Fruit fly (Drosophila melanogaster) whole organism, embryonic: ENCODE data around the gene Hpd.

Experiments
- B-H2 ChIP-seq: fragments of 200-800 bp; sonication (Bioruptor generic); optimal IDR thresholded peaks from 2 replicates; lab custom pipeline; 2018; ENCODE audit warnings: missing biosample characterization, mild to moderate bottlenecking, missing genetic modification characterization
- CG10147 ChIP-seq: fragments of 200-800 bp; sonication (Bioruptor generic); optimal IDR thresholded peaks from 2 replicates; lab custom pipeline; 2019; ENCODE audit warnings: missing biosample characterization, mild to moderate bottlenecking, missing genetic modification characterization, moderate library complexity
- CG12391 ChIP-seq: fragments of 200-800 bp; sonication (Bioruptor generic); optimal IDR thresholded peaks from 3 replicates; lab custom pipeline; 2018; ENCODE audit warnings: missing biosample characterization, mild to moderate bottlenecking, missing genetic modification characterization, moderate library complexity
- CG15479 ChIP-seq: fragments of 200-800 bp; sonication (Bioruptor generic); optimal IDR thresholded peaks from 3 replicates; lab custom pipeline; 2019; ENCODE audit warnings: missing biosample characterization, mild to moderate bottlenecking, missing genetic modification characterization, moderate library complexity
- CG1603 ChIP-seq: fragments of 200-800 bp; sonication (Bioruptor generic); optimal IDR thresholded peaks from 2 replicates; lab custom pipeline; 2019; ENCODE audit warnings: missing biosample characterization, mild to moderate bottlenecking, missing genetic modification characterization, moderate library complexity
- CG1647 ChIP-seq: fragments of 200-800 bp; sonication (Bioruptor generic); optimal IDR thresholded peaks from 3 replicates; lab custom pipeline; 2016; ENCODE audit warnings: missing biosample characterization, missing genetic modification characterization
- CG18011 ChIP-seq: fragments of 200-800 bp; sonication (Bioruptor generic); optimal IDR thresholded peaks from 2 replicates; lab custom pipeline; 2017; ENCODE audit warnings: missing biosample characterization, missing genetic modification characterization, mild to moderate bottlenecking, moderate library complexity, missing genotype
- CG18619 ChIP-seq: fragments of 200-800 bp; sonication (Bioruptor generic); optimal IDR thresholded peaks from 3 replicates; lab custom pipeline; 2017; ENCODE audit warnings: missing biosample characterization, mild to moderate bottlenecking, missing genetic modification characterization
- CG2116 ChIP-seq: fragments of 200-800 bp; sonication (Bioruptor generic); optimal IDR thresholded peaks from 3 replicates; lab custom pipeline; 2018; ENCODE audit warnings: missing biosample characterization, mild to moderate bottlenecking, missing genetic modification characterization
- CG2120 ChIP-seq: fragments of 200-800 bp; sonication (Bioruptor generic); optimal IDR thresholded peaks from 3 replicates; lab custom pipeline; 2016; ENCODE audit warnings: missing biosample characterization, missing genetic modification characterization
- CG2129 ChIP-seq: fragments of 200-800 bp; sonication (Bioruptor generic); IDR thresholded peaks from 2 replicates; pipeline ENCODE4 v1.3.6; 2022; ENCODE audit warnings: missing biosample characterization, missing genetic modification characterization; ENCODE audit not compliant: partially characterized antibody
- CG2202 ChIP-seq: fragments of 200-800 bp; sonication (Bioruptor generic); optimal IDR thresholded peaks from 2 replicates; lab custom pipeline; 2018; ENCODE audit warnings: missing biosample characterization, mild to moderate bottlenecking, missing genetic modification characterization
- CG32767 ChIP-seq: fragments of 200-800 bp; sonication (Bioruptor generic); IDR thresholded peaks from 2 replicates; pipeline ENCODE4 v1.3.6; 2022; ENCODE audit warnings: missing biosample characterization, missing genetic modification characterization
- CG3407 ChIP-seq: fragments of 200-800 bp; sonication (Bioruptor generic); optimal IDR thresholded peaks from 2 replicates; lab custom pipeline; 2018; ENCODE audit warnings: missing biosample characterization, mild to moderate bottlenecking, missing genetic modification characterization
- CG4424 ChIP-seq: fragments of 200-800 bp; sonication (Bioruptor generic); optimal IDR thresholded peaks from 3 replicates; lab custom pipeline; 2016; ENCODE audit warnings: missing biosample characterization, missing genetic modification characterization
- CG4617 ChIP-seq: fragments of 200-800 bp; sonication (Bioruptor generic); optimal IDR thresholded peaks from 3 replicates; lab custom pipeline; 2016; ENCODE audit warnings: missing biosample characterization, missing genetic modification characterization, borderline replicate concordance
- CG5180 ChIP-seq: fragments of 200-800 bp; sonication (Bioruptor generic); optimal IDR thresholded peaks from 3 replicates; lab custom pipeline; 2017; ENCODE audit warnings: missing biosample characterization, missing genetic modification characterization, mild to moderate bottlenecking, moderate library complexity, missing genetic modification reagents
- CG6854 ChIP-seq: fragments of 200-800 bp; sonication (Bioruptor generic); optimal IDR thresholded peaks from 3 replicates; lab custom pipeline; 2017; ENCODE audit warnings: missing biosample characterization, mild to moderate bottlenecking, missing genetic modification characterization
- CG7928 ChIP-seq: fragments of 200-800 bp; sonication (Bioruptor generic); optimal IDR thresholded peaks from 2 replicates; lab custom pipeline; 2017; ENCODE audit warnings: missing biosample characterization, mild to moderate bottlenecking, missing genetic modification characterization
- CG7987 ChIP-seq: fragments of 200-800 bp; sonication (Bioruptor generic); optimal IDR thresholded peaks from 2 replicates; lab custom pipeline; 2018; ENCODE audit warnings: missing biosample characterization, mild to moderate bottlenecking, missing genetic modification characterization, moderate library complexity
- CG8281 ChIP-seq: fragments of 200-800 bp; sonication (Bioruptor generic); optimal IDR thresholded peaks from 2 replicates; lab custom pipeline; 2018; ENCODE audit warnings: missing biosample characterization, mild to moderate bottlenecking, missing genetic modification characterization, moderate library complexity
- CG8924 ChIP-seq: fragments of 200-800 bp; optimal IDR thresholded peaks from 3 replicates; lab custom pipeline; 2019; ENCODE audit warnings: missing biosample characterization, mild to moderate bottlenecking, missing genetic modification characterization, moderate library complexity
- CG9437 ChIP-seq: fragments of 200-800 bp; sonication (Bioruptor generic); optimal IDR thresholded peaks from 2 replicates; lab custom pipeline; 2018; ENCODE audit warnings: missing biosample characterization, mild to moderate bottlenecking, missing genetic modification characterization
- CG9876 ChIP-seq: fragments of 200-800 bp; sonication (Bioruptor generic); optimal IDR thresholded peaks from 2 replicates; lab custom pipeline; 2016; ENCODE audit warnings: missing biosample characterization, missing genetic modification characterization
- Dip3 ChIP-seq: fragments of 200-800 bp; sonication (Bioruptor generic); optimal IDR thresholded peaks from 3 replicates; lab custom pipeline; 2016; ENCODE audit warnings: missing biosample characterization, missing genetic modification characterization
- Dp ChIP-seq: fragments of 200-800 bp; sonication (Bioruptor generic); optimal IDR thresholded peaks from 2 replicates; lab custom pipeline; 2018; ENCODE audit warnings: missing biosample characterization, mild to moderate bottlenecking, missing genetic modification characterization, moderate library complexity
- E2f2 ChIP-seq: fragments of 200-800 bp; sonication (Bioruptor generic); IDR thresholded peaks from 2 replicates; pipeline ENCODE4 v1.3.6; 2022; ENCODE audit warnings: missing biosample characterization, missing genetic modification characterization
- Ets65A ChIP-seq: fragments of 200-800 bp; sonication (Bioruptor generic); peaks from one replicate; lab custom pipeline; 2016; ENCODE audit warnings: missing biosample characterization, missing genetic modification characterization
- GATAe ChIP-seq: fragments of 200-800 bp; sonication (Bioruptor generic); conservative IDR thresholded peaks from 2 replicates; pipeline ENCODE4 v1.3.6; 2022; ENCODE audit warnings: missing biosample characterization, missing genetic modification characterization
- H2.0 ChIP-seq: fragments of 200-800 bp; sonication (Bioruptor generic); IDR thresholded peaks from 2 replicates; pipeline ENCODE4 v1.3.6; 2022; ENCODE audit warnings: missing biosample characterization, missing genetic modification characterization
- MTF-1 ChIP-seq: fragments of 200-800 bp; sonication (Bioruptor generic); optimal IDR thresholded peaks from 2 replicates; lab custom pipeline; 2018; ENCODE audit warnings: missing biosample characterization, mild to moderate bottlenecking, missing genetic modification characterization, borderline replicate concordance
- Med ChIP-seq: fragments of 200-800 bp; sonication (Bioruptor generic); peaks from one replicate; lab custom pipeline; 2016; ENCODE audit warnings: missing biosample characterization, missing genetic modification characterization, mild to moderate bottlenecking, inconsistent platforms, moderate library complexity
- Optix ChIP-seq: fragments of 200-800 bp; sonication (Bioruptor generic); IDR thresholded peaks from 3 replicates; pipeline ENCODE4 v1.3.6; 2022; ENCODE audit warnings: missing biosample characterization, missing genetic modification characterization
- Sin3A ChIP-seq: fragments of >200 bp; optimal IDR thresholded peaks from 2 replicates; lab custom pipeline; 2018
- Usf ChIP-seq: fragments of 200-800 bp; sonication (Bioruptor generic); optimal IDR thresholded peaks from 2 replicates; lab custom pipeline; 2017; ENCODE audit warnings: missing genotype, missing biosample characterization, missing genetic modification characterization
- bowl ChIP-seq: fragments of 200-800 bp; sonication (Bioruptor generic); IDR thresholded peaks from 2 replicates; pipeline ENCODE4 v1.3.6; 2022; ENCODE audit warnings: missing biosample characterization, missing genetic modification characterization
- cad ChIP-seq: fragments of >200 bp; optimal IDR thresholded peaks from 2 replicates; lab custom pipeline; 2017; ENCODE audit warnings: missing biosample characterization, missing genetic modification characterization
- emc ChIP-seq: fragments of 200-800 bp; sonication (Bioruptor generic); optimal IDR thresholded peaks from 2 replicates; lab custom pipeline; 2016; ENCODE audit warnings: missing biosample characterization, missing genetic modification characterization
- fru ChIP-seq: fragments of >200 bp; optimal IDR thresholded peaks from 2 replicates; lab custom pipeline; 2017
- gce ChIP-seq: fragments of 200-800 bp; sonication (Bioruptor generic); IDR thresholded peaks from 3 replicates; pipeline ENCODE4 v1.3.6; 2022; ENCODE audit warnings: missing biosample characterization, missing genetic modification characterization
- gsb-n ChIP-seq: fragments of 200-800 bp; sonication (Bioruptor generic); optimal IDR thresholded peaks from 3 replicates; lab custom pipeline; 2018; ENCODE audit warnings: missing biosample characterization, mild to moderate bottlenecking, missing genetic modification characterization
- ham ChIP-seq: fragments of 200-800 bp; sonication (Bioruptor generic); IDR thresholded peaks from 2 replicates; pipeline ENCODE4 v1.3.6; 2022; ENCODE audit warnings: missing biosample characterization, missing genetic modification characterization
- klu ChIP-seq: fragments of 200-800 bp; sonication (Bioruptor generic); IDR thresholded peaks from 2 replicates; pipeline ENCODE4 v1.3.6; 2022; ENCODE audit warnings: missing biosample characterization, missing genetic modification characterization
- odd ChIP-seq: fragments of 200-800 bp; sonication (Bioruptor generic); optimal IDR thresholded peaks from 2 replicates; lab custom pipeline; 2017; ENCODE audit warnings: missing biosample characterization, mild to moderate bottlenecking, missing genetic modification characterization
- org-1 ChIP-seq: fragments of 200-800 bp; sonication (Bioruptor generic); optimal IDR thresholded peaks from 2 replicates; lab custom pipeline; 2017; ENCODE audit warnings: missing biosample characterization, missing genetic modification characterization
- row ChIP-seq: fragments of 200-800 bp; sonication (Bioruptor generic); IDR thresholded peaks from 3 replicates; pipeline ENCODE4 v1.3.6; 2022; ENCODE audit warnings: missing biosample characterization, missing genetic modification characterization
- trh ChIP-seq: fragments of 200-800 bp; sonication (Bioruptor generic); optimal IDR thresholded peaks from 2 replicates; lab custom pipeline; 2016; ENCODE audit warnings: missing biosample characterization, missing genetic modification characterization
- wor ChIP-seq: fragments of 200-800 bp; sonication (Bioruptor generic); IDR thresholded peaks from 2 replicates; pipeline ENCODE4 v1.3.6; 2022; ENCODE audit warnings: missing biosample characterization, missing genetic modification characterization
- zfh2 ChIP-seq: fragments of 200-800 bp; sonication (Bioruptor generic); optimal IDR thresholded peaks from 2 replicates; lab custom pipeline; 2016; ENCODE audit warnings: missing biosample characterization, missing genetic modification characterization

The Hpd gene

dm6 chr3L:20398243-20399222 lies 41.1 kb downstream of the Hpd start (continued):
- TF ChIP-seq zfh2 (GFP tag; lab: Kevin White, UChicago) (peak; percentile 64), CG3407 (GFP tag; lab: Kevin White, UChicago) (peak; percentile 82), Dp (no peak), CG8281 (tag; lab: Kevin White, UChicago) (peak; percentile 70), CG2116 (GFP tag; lab: Kevin White, UChicago) (peak; percentile 39), Optix (0 out of 3 replicates have a peak, but pooled peaks have one; percentile 21), gsb-n (tag; lab: Kevin White, UChicago) (peak; percentile 76), ham (GFP tag; lab: Robert Waterston, UW) (peak; percentile 42; the same call in 1 of the 2 replicates), Med (peak; percentile 93), CG2129 (no peak), Ets65A (GFP tag; lab: Kevin White, UChicago) (peak; percentile 91), CG5180 (GFP tag; lab: Kevin White, UChicago) (peak; percentile 74), odd (peak; percentile 82), CG7928 (GFP tag; lab: Kevin White, UChicago) (peak; percentile 51), CG8924 (peak; percentile 92), MTF-1 (GFP tag; lab: Kevin White, UChicago) (no peak), CG2120 (peak; percentile 90), cad (GFP tag; lab: Kevin White, UChicago) (no peak), CG32767 (GFP tag; lab: Robert Waterston, UW) (no peak), CG9437 (GFP tag; lab: Kevin White, UChicago) (peak; percentile 86), E2f2 (GFP tag; lab: Robert Waterston, UW) (peak; percentile 50; the same call in 1 of the 2 replicates), gce (GFP tag; lab: Robert Waterston, UW) (peak; percentile 51; the same call in 1 of the 3 replicates), Usf (GFP tag; lab: Kevin White, UChicago) (peak; percentile 39), CG1647 (peak; percentile 65), bowl (GFP tag; lab: Robert Waterston, UW) (0 out of 2 replicates have a peak, but pooled peaks have one; percentile 13), CG18619 (GFP tag; lab: Kevin White, UChicago) (peak; percentile 88), CG2202 (tag; lab: Kevin White, UChicago) (peak; percentile 57), CG1603 (tag; lab: Kevin White, UChicago) (peak; percentile 55), CG7987 (GFP tag; lab: Kevin White, UChicago) (peak; percentile 35), H2.0 (GFP tag; lab: Robert Waterston, UW) (peak; percentile 72), wor (GFP tag; lab: Robert Waterston, UW) (peak; percentile 40; the same call in 1 of the 2 replicates), fru (no peak), row (GFP tag; lab: Robert Waterston, UW) (peak; percentile 82), klu (GFP tag; lab: Robert Waterston, UW) (peak; percentile 65; the same call in 1 of the 2 replicates), CG18011 (peak; percentile 68), emc (peak; percentile 39), CG10147 (GFP tag; lab: Kevin White, UChicago) (peak; percentile 81), Sin3A (lab: Kevin White, UChicago) (no peak), CG4617 (GFP tag; lab: Kevin White, UChicago) (peak; percentile 32), B-H2 (GFP tag; lab: Kevin White, UChicago) (no peak), CG4424 (GFP tag; lab: Kevin White, UChicago) (peak; percentile 91), CG15479 (GFP tag; lab: Kevin White, UChicago) (no peak), trh (GFP tag; lab: Kevin White, UChicago) (peak; percentile 46), CG12391 (tag; lab: Kevin White, UChicago) (peak; percentile 90), CG9876 (peak; percentile 6), CG6854 (GFP tag; lab: Kevin White, UChicago) (peak; percentile 87), org-1 (peak; percentile 81), GATAe (GFP tag; lab: Robert Waterston, UW) (0 out of 2 replicates have a peak, but pooled peaks have one; percentile 11), Dip3 (GFP tag; lab: Kevin White, UChicago) (peak; percentile 72)
